Worm (Caenorhabditis elegans) whole organism, L3 larva: Measurements from ENCODE around the gene hlh-14.

Experiments used
- aly-2 ChIP-seq: fragments of 150-350 bp; optimal IDR thresholded peaks from 2 replicates; lab custom pipeline; 2014; ENCODE audit warnings: missing biosample characterization, missing genetic modification characterization
- egl-27 ChIP-seq: sonication (generic microtip); optimal IDR thresholded peaks from 4 replicates; lab custom pipeline; 2017; ENCODE audit warnings: missing biosample characterization, missing genetic modification reagents, missing genetic modification characterization
- elt-2 ChIP-seq: sonication (generic microtip); optimal IDR thresholded peaks from 2 replicates; lab custom pipeline; 2016; ENCODE audit warnings: missing genetic modification reagents, mild to moderate bottlenecking, missing genetic modification characterization, missing compliant biosample characterization
- jun-1 ChIP-seq: fragments of 150-350 bp; optimal IDR thresholded peaks from 2 replicates; lab custom pipeline; 2014; ENCODE audit warnings: missing biosample characterization, missing genetic modification reagents, missing genetic modification characterization
- lin-39 ChIP-seq: fragments of 150-350 bp; optimal IDR thresholded peaks from 2 replicates; lab custom pipeline; 2018; ENCODE audit warnings: missing biosample characterization, missing genetic modification reagents, missing genetic modification characterization
- mdl-1 ChIP-seq: fragments of 150-350 bp; optimal IDR thresholded peaks from 2 replicates; lab custom pipeline; 2014; ENCODE audit warnings: missing biosample characterization, missing genetic modification characterization
- mml-1 ChIP-seq: fragments of 150-350 bp; sonication (generic microtip); optimal IDR thresholded peaks from 3 replicates; lab custom pipeline; 2014; ENCODE audit warnings: missing biosample characterization, missing genetic modification characterization
- nhr-12 ChIP-seq: fragments of 150-350 bp; optimal IDR thresholded peaks from 2 replicates; lab custom pipeline; 2014; ENCODE audit warnings: missing biosample characterization, missing genetic modification characterization
- nhr-237 ChIP-seq: fragments of 150-350 bp; optimal IDR thresholded peaks from 2 replicates; lab custom pipeline; 2014; ENCODE audit warnings: missing biosample characterization, missing genetic modification characterization
- nhr-25 ChIP-seq: sonication (generic microtip); optimal IDR thresholded peaks from 2 replicates; lab custom pipeline; 2017; ENCODE audit warnings: missing biosample characterization, missing genetic modification characterization
- nhr-28 ChIP-seq: fragments of 150-350 bp; optimal IDR thresholded peaks from 2 replicates; lab custom pipeline; 2014; ENCODE audit warnings: missing biosample characterization, missing genetic modification characterization
- snpc-4 ChIP-seq: fragments of 150-350 bp; optimal IDR thresholded peaks from 2 replicates; lab custom pipeline; 2014; ENCODE audit warnings: missing biosample characterization, missing genetic modification characterization
- tbx-2 ChIP-seq: sonication (generic microtip); optimal IDR thresholded peaks from 2 replicates; lab custom pipeline; 2016; ENCODE audit warnings: mild to moderate bottlenecking, missing genetic modification characterization, missing compliant biosample characterization
- zag-1 ChIP-seq: fragments of 150-350 bp; optimal IDR thresholded peaks from 2 replicates; lab custom pipeline; 2014; ENCODE audit warnings: missing biosample characterization, missing genetic modification characterization

ce11 chrII:5749733-5750238 lies 11.1 kb upstream of the hlh-14 start, which contains the start of gene ifb-2:
- TF ChIP-seq tbx-2 (tag; lab: Kevin White, UChicago) (no peak), nhr-28 (tag; lab: Kevin White, UChicago) (no peak), jun-1 (tag; lab: Kevin White, UChicago) (no peak), snpc-4 (tag; lab: Kevin White, UChicago) (no peak), lin-39 (tag; lab: Kevin White, UChicago) (no peak), nhr-237 (no peak), nhr-12 (tag; lab: Kevin White, UChicago) (no peak), mml-1 (tag; lab: Kevin White, UChicago) (no peak), egl-27 (no peak), nhr-25 (no peak), zag-1 (tag; lab: Kevin White, UChicago) (no peak), aly-2 (tag; lab: Kevin White, UChicago) (no peak), mdl-1 (no peak), elt-2 (tag; lab: Kevin White, UChicago) (peak; percentile 96)
